In the genomic region with DNA sequence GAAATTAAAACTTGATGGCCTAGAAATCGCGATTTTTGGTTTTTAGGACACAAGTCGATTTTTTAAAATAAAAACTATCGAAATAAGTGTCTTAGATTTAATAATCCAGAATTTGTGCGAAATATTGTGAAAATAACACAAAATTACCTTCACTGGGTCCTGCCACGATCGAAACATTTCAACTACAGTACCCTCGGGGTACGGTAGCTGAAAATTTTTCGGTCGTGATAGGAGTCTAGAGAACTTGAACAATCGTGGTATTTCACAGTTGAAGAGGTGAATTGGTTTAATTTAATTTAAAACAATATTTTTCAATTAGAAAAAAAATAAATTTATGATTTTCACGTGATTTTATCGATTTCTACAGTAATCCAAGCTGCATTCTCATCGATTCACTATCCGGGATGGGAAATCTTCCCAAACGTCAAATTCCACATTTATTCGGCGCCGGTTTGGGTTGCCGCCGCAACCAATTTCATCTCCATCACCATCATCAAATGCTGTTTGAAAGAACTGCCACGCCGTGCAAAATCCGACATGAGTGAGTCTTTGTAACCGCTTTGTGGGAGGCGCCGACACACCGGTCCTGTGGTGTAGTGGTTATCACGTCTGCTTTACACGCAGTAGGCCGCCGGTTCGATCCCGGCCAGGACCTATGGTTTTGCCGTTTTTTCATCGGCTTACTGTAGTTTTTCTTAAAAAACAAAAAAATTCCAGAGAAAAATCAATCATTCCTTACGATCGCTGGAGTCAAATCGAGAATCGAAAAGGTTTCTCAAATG, we compare ENCODE assay signal across 3 worm cellular contexts.
TF ChIP-seq lines count a peak whose summit lies in the region.

No protein-coding gene starts in this region.

TF ChIP-seq in whole organism, L1 larva, 84 proteins besides CTCF, POLR2A, EP300 and RAD21 (continued from another document and continues in another):
- peak; percentile 51 for TF ChIP-seq xbp-1 (tag; optimal IDR thresholded peaks at IDR 0.05; lab: Kevin White, UChicago)
- TF ChIP-seq zag-1 (tag; optimal IDR thresholded peaks at IDR 0.05; lab: Kevin White, UChicago): no peak
- peak; percentile 71 for TF ChIP-seq nhr-20 (tag; optimal IDR thresholded peaks at IDR 0.05; lab: Kevin White, UChicago)
- peak; percentile 57 for TF ChIP-seq tbx-2 (tag; optimal IDR thresholded peaks at IDR 0.05; lab: Kevin White, UChicago)
- TF ChIP-seq lin-15B (tag; optimal IDR thresholded peaks at IDR 0.05; lab: Kevin White, UChicago): no peak
- no peak for TF ChIP-seq mab-9 (GFP tag; IDR thresholded peaks at IDR 0.05; lab: Robert Waterston, UW)
- no peak for TF ChIP-seq zip-4 (GFP tag; optimal IDR thresholded peaks at IDR 0.05; lab: Kevin White, UChicago)
- TF ChIP-seq nhr-47 (tag; optimal IDR thresholded peaks at IDR 0.05; lab: Kevin White, UChicago): peak; percentile 75
- TF ChIP-seq fos-1 (tag; optimal IDR thresholded peaks at IDR 0.05; lab: Kevin White, UChicago): peak; percentile 53
- TF ChIP-seq ceh-90 (tag; optimal IDR thresholded peaks at IDR 0.05; lab: Kevin White, UChicago): no peak
- peak; percentile 47 for TF ChIP-seq unc-86 (tag; optimal IDR thresholded peaks at IDR 0.05; lab: Kevin White, UChicago)
- peak in 1 of 2 experiments; percentile 57 for TF ChIP-seq mdl-1 (tag; optimal IDR thresholded peaks at IDR 0.05; lab: Kevin White, UChicago)
- TF ChIP-seq nhr-90 (tag; optimal IDR thresholded peaks at IDR 0.05; lab: Kevin White, UChicago; ENCODE audit: poor library complexity): peak; percentile 56
- TF ChIP-seq lin-14 (GFP tag; optimal IDR thresholded peaks at IDR 0.05; lab: Kevin White, UChicago): peak; percentile 52
- peak; percentile 8 for TF ChIP-seq vab-15 (tag; optimal IDR thresholded peaks at IDR 0.05; lab: Kevin White, UChicago)
- peak; percentile 4 for TF ChIP-seq sox-4 (tag; optimal IDR thresholded peaks at IDR 0.05; lab: Kevin White, UChicago)
- no peak for TF ChIP-seq tlp-1 (tag; optimal IDR thresholded peaks at IDR 0.05; lab: Kevin White, UChicago)
- TF ChIP-seq ces-1 (GFP tag; optimal IDR thresholded peaks at IDR 0.05; lab: Kevin White, UChicago): no peak
- no peak for TF ChIP-seq elt-2 (tag; optimal IDR thresholded peaks at IDR 0.05; lab: Kevin White, UChicago)
- TF ChIP-seq ceh-82 (tag; optimal IDR thresholded peaks at IDR 0.05; lab: Kevin White, UChicago): peak in 2 of 3 experiments; percentile 35 to 73
- no peak for TF ChIP-seq alr-1 (tag; optimal IDR thresholded peaks at IDR 0.05; lab: Kevin White, UChicago; ENCODE audit: borderline replicate concordance)
- TF ChIP-seq sptf-1 (tag; optimal IDR thresholded peaks at IDR 0.05; lab: Kevin White, UChicago): no peak
- TF ChIP-seq rnt-1 (tag; optimal IDR thresholded peaks at IDR 0.05; lab: Kevin White, UChicago): peak; percentile 86
- TF ChIP-seq nhr-85 (tag; lab: Kevin White, UChicago): peak; percentile 54
- TF ChIP-seq nhr-237 (tag; optimal IDR thresholded peaks at IDR 0.05; lab: Kevin White, UChicago): no peak
- TF ChIP-seq nhr-77 (tag; optimal IDR thresholded peaks at IDR 0.05; lab: Kevin White, UChicago): peak; percentile 59
- peak; percentile 36 to 62 for TF ChIP-seq efl-1 (optimal IDR thresholded peaks at IDR 0.05; lab: Kevin White, UChicago)
- TF ChIP-seq efl-1 (GFP tag; optimal IDR thresholded peaks at IDR 0.05 in 1 of 2; lab: Kevin White, UChicago): peak; percentile 55 to 95
- no peak for TF ChIP-seq nhr-28 (tag; optimal IDR thresholded peaks at IDR 0.05; lab: Kevin White, UChicago)
- TF ChIP-seq Y116A8C.19 (tag; optimal IDR thresholded peaks at IDR 0.05; lab: Kevin White, UChicago; ENCODE audit: borderline replicate concordance): no peak
- TF ChIP-seq C04F5.9 (tag; optimal IDR thresholded peaks at IDR 0.05; lab: Kevin White, UChicago): no peak
- TF ChIP-seq ceh-8 (GFP tag; optimal IDR thresholded peaks at IDR 0.05; lab: Kevin White, UChicago): no peak
- TF ChIP-seq pqm-1 (tag; optimal IDR thresholded peaks at IDR 0.05; lab: Kevin White, UChicago): no peak
- no peak for TF ChIP-seq grh-1 (GFP tag; IDR thresholded peaks at IDR 0.05; lab: Robert Waterston, UW)
- no peak for TF ChIP-seq unc-98 (GFP tag; IDR thresholded peaks at IDR 0.05; lab: Robert Waterston, UW)
- TF ChIP-seq hlh-17 (GFP tag; optimal IDR thresholded peaks at IDR 0.05; lab: Kevin White, UChicago; ENCODE audit: borderline replicate concordance): no peak
- TF ChIP-seq aly-2 (tag; optimal IDR thresholded peaks at IDR 0.05; lab: Kevin White, UChicago): peak; percentile 28
- TF ChIP-seq C16A3.4 (tag; optimal IDR thresholded peaks at IDR 0.05; lab: Kevin White, UChicago): peak; percentile 61
- no peak for TF ChIP-seq egl-13 (tag; optimal IDR thresholded peaks at IDR 0.05; lab: Kevin White, UChicago)
- no peak for TF ChIP-seq hlh-4 (tag; optimal IDR thresholded peaks at IDR 0.05; lab: Kevin White, UChicago)
- TF ChIP-seq snu-23 (GFP tag; optimal IDR thresholded peaks at IDR 0.05; lab: Kevin White, UChicago): peak; percentile 87

TF ChIP-seq in whole organism, L3 larva, 47 proteins besides CTCF, POLR2A, EP300 and RAD21 (continued from another document):
- TF ChIP-seq nfya-1 (tag; optimal IDR thresholded peaks at IDR 0.05; lab: Kevin White, UChicago; ENCODE audit: insufficient read depth): peak; percentile 62
- peak; percentile 8 for TF ChIP-seq elt-2 (tag; optimal IDR thresholded peaks at IDR 0.05; lab: Kevin White, UChicago)
- peak; percentile 50 for TF ChIP-seq lsy-12 (tag; optimal IDR thresholded peaks at IDR 0.05; lab: Kevin White, UChicago)
- TF ChIP-seq jun-1 (tag; optimal IDR thresholded peaks at IDR 0.05; lab: Kevin White, UChicago): no peak
- TF ChIP-seq snpc-4 (tag; optimal IDR thresholded peaks at IDR 0.05; lab: Kevin White, UChicago): peak; percentile 5
- no peak for TF ChIP-seq unc-62 (GFP tag; optimal IDR thresholded peaks at IDR 0.05; lab: Kevin White, UChicago)
- TF ChIP-seq nhr-23 (tag; optimal IDR thresholded peaks at IDR 0.05; lab: Kevin White, UChicago): peak; percentile 22

TF ChIP-seq in whole organism, young adult, 124 proteins besides CTCF, POLR2A, EP300 and RAD21 (continued from another document):
- TF ChIP-seq F33H1.4 (GFP tag; IDR thresholded peaks at IDR 0.05; lab: Robert Waterston, UW) (peak; percentile 30; the same call in 1 of the 2 replicates), madf-3 (GFP tag; IDR thresholded peaks at IDR 0.05; lab: Robert Waterston, UW) (no peak), chd-7 (tag; optimal IDR thresholded peaks at IDR 0.05; lab: Kevin White, UChicago) (no peak), pha-4 (tag; optimal IDR thresholded peaks at IDR 0.05; lab: Kevin White, UChicago) (no peak), akir-1 (GFP tag; optimal IDR thresholded peaks at IDR 0.05; lab: Kevin White, UChicago) (no peak), zfh-2 (GFP tag; conservative IDR thresholded peaks at IDR 0.05; lab: Robert Waterston, UW) (peak; percentile 42; the same call in 1 of the 2 replicates), F49E8.2 (tag; optimal IDR thresholded peaks at IDR 0.05; lab: Kevin White, UChicago; ENCODE audit: insufficient read depth) (peak; percentile 32), C06A6.2 (GFP tag; conservative IDR thresholded peaks at IDR 0.05; lab: Robert Waterston, UW) (no peak), unc-130 (GFP tag; optimal IDR thresholded peaks at IDR 0.05; lab: Kevin White, UChicago) (no peak), egl-18 (GFP tag; IDR thresholded peaks at IDR 0.05; lab: Robert Waterston, UW) (no peak), D2030.7 (GFP tag; IDR thresholded peaks at IDR 0.05; lab: Robert Waterston, UW) (peak; percentile 63; the same call in 1 of the 2 replicates), ama-1 (optimal IDR thresholded peaks at IDR 0.05; lab: Kevin White, UChicago) (no peak), ama-1 (GFP tag; optimal IDR thresholded peaks at IDR 0.05; lab: Kevin White, UChicago) (peak in 1 of 2 experiments; percentile 37), lsl-1 (GFP tag; optimal IDR thresholded peaks at IDR 0.05; lab: Kevin White, UChicago) (peak; percentile 74), aptf-3 (GFP tag; IDR thresholded peaks at IDR 0.05; lab: Robert Waterston, UW) (no peak), zim-3 (tag; optimal IDR thresholded peaks at IDR 0.05; lab: Kevin White, UChicago) (no peak), attf-5 (GFP tag; optimal IDR thresholded peaks at IDR 0.05; lab: Kevin White, UChicago) (peak; percentile 18), lin-54 (GFP tag; optimal IDR thresholded peaks at IDR 0.05; lab: Kevin White, UChicago) (peak; percentile 5), mcd-1 (GFP tag; IDR thresholded peaks at IDR 0.05; lab: Robert Waterston, UW) (peak; percentile 60), K12H6.12 (tag; optimal IDR thresholded peaks at IDR 0.05; lab: Kevin White, UChicago) (peak; percentile 12), lin-40 (tag; optimal IDR thresholded peaks at IDR 0.05; lab: Kevin White, UChicago) (peak; percentile 48), sdz-38 (tag; optimal IDR thresholded peaks at IDR 0.05; lab: Kevin White, UChicago) (no peak), lin-35 (GFP tag; optimal IDR thresholded peaks at IDR 0.05; lab: Kevin White, UChicago) (peak in 1 of 3 experiments; percentile 5), hlh-12 (tag; optimal IDR thresholded peaks at IDR 0.05; lab: Kevin White, UChicago) (no peak), cebp-2 (GFP tag; IDR thresholded peaks at IDR 0.05; lab: Robert Waterston, UW) (no peak)
